Worm (Caenorhabditis elegans): ENCODE measurements around the gene R03C1.1.

Gene R03C1.1

ce11 chrII:14866668-14867067, 43.5 kb downstream of the R03C1.1 start, which contains the start of gene gpx-2:
Gene gpx-2 (plus strand): TSS chrII:14866766.
- TF ChIP-seq ceh-13 (GFP tag; optimal IDR thresholded peaks at IDR 0.05): no peak
- TF ChIP-seq B0310.2 (tag; optimal IDR thresholded peaks at IDR 0.05): no peak
- TF ChIP-seq hnd-1 (tag; optimal IDR thresholded peaks at IDR 0.05): no peak
- no peak for TF ChIP-seq F13C5.2 (tag; optimal IDR thresholded peaks at IDR 0.05)
- no peak for TF ChIP-seq ceh-36 (tag; optimal IDR thresholded peaks at IDR 0.05)
- TF ChIP-seq flt-1 (GFP tag; IDR thresholded peaks at IDR 0.05): no peak
- TF ChIP-seq tbx-37 (GFP tag; conservative IDR thresholded peaks at IDR 0.05): no peak
- TF ChIP-seq ama-1 (optimal IDR thresholded peaks at IDR 0.05): no peak
- no peak for TF ChIP-seq scrt-1 (GFP tag; IDR thresholded peaks at IDR 0.05)
- no peak for TF ChIP-seq ets-7 (tag; optimal IDR thresholded peaks at IDR 0.05)
- no peak for TF ChIP-seq sea-1 (GFP tag; conservative IDR thresholded peaks at IDR 0.05)
- no peak for TF ChIP-seq aly-1 (tag; optimal IDR thresholded peaks at IDR 0.05)
- TF ChIP-seq tra-4 (tag; optimal IDR thresholded peaks at IDR 0.05): no peak
- no peak for TF ChIP-seq hmg-4 (GFP tag; optimal IDR thresholded peaks at IDR 0.05)
- TF ChIP-seq hmbx-1 (tag; optimal IDR thresholded peaks at IDR 0.05): no peak
- TF ChIP-seq pes-1 (GFP tag; IDR thresholded peaks at IDR 0.05): no peak
- no peak for TF ChIP-seq tbx-11 (GFP tag; IDR thresholded peaks at IDR 0.05)

ce11 chrII:14866156-14866555, 44.1 kb downstream of the R03C1.1 start:
- no peak for TF ChIP-seq B0310.2 (tag; optimal IDR thresholded peaks at IDR 0.05)
- no peak for TF ChIP-seq scrt-1 (GFP tag; IDR thresholded peaks at IDR 0.05)
- no peak for TF ChIP-seq tra-4 (tag; optimal IDR thresholded peaks at IDR 0.05)
- TF ChIP-seq pes-1 (GFP tag; IDR thresholded peaks at IDR 0.05): no peak
- TF ChIP-seq hmbx-1 (tag; optimal IDR thresholded peaks at IDR 0.05): no peak
- TF ChIP-seq ceh-13 (GFP tag; optimal IDR thresholded peaks at IDR 0.05): no peak
- no peak for TF ChIP-seq hmg-4 (GFP tag; optimal IDR thresholded peaks at IDR 0.05)
- no peak for TF ChIP-seq ets-7 (tag; optimal IDR thresholded peaks at IDR 0.05)
- no peak for TF ChIP-seq hnd-1 (tag; optimal IDR thresholded peaks at IDR 0.05)
- TF ChIP-seq aly-1 (tag; optimal IDR thresholded peaks at IDR 0.05): no peak
- TF ChIP-seq sea-1 (GFP tag; conservative IDR thresholded peaks at IDR 0.05): no peak
- no peak for TF ChIP-seq F13C5.2 (tag; optimal IDR thresholded peaks at IDR 0.05)
- no peak for TF ChIP-seq flt-1 (GFP tag; IDR thresholded peaks at IDR 0.05)
- TF ChIP-seq ceh-36 (tag; optimal IDR thresholded peaks at IDR 0.05): no peak
- TF ChIP-seq tbx-37 (GFP tag; conservative IDR thresholded peaks at IDR 0.05): no peak
- TF ChIP-seq ama-1 (optimal IDR thresholded peaks at IDR 0.05): no peak
- TF ChIP-seq tbx-11 (GFP tag; IDR thresholded peaks at IDR 0.05): no peak

All from whole organism, early embryonic.